Worm (Caenorhabditis elegans) whole organism, L4 larva: Measurements from ENCODE around the gene Y39B6A.7.

Experiments used
- ama-1 ChIP-seq: fragments of 150-350 bp; optimal IDR thresholded peaks from 2 replicates; lab custom pipeline; 2014; ENCODE audit warnings: inconsistent platforms, mixed read lengths
- dmd-8 ChIP-seq: fragments of 200-800 bp; sonication (Bioruptor generic); IDR thresholded peaks from 2 replicates; pipeline ENCODE4 v1.3.6; 2022; ENCODE audit warnings: missing genetic modification characterization, missing compliant biosample characterization
- dpl-1 ChIP-seq: fragments of 150-350 bp; optimal IDR thresholded peaks from 2 replicates; lab custom pipeline; 2014; ENCODE audit warnings: missing biosample characterization, missing genetic modification reagents, missing genetic modification characterization
- fkh-10 ChIP-seq: fragments of 150-350 bp; optimal IDR thresholded peaks from 2 replicates; lab custom pipeline; 2014; ENCODE audit warnings: missing biosample characterization, missing genetic modification reagents, missing genetic modification characterization
- nhr-11 ChIP-seq: fragments of 150-350 bp; optimal IDR thresholded peaks from 2 replicates; lab custom pipeline; 2014; ENCODE audit warnings: missing biosample characterization, missing genetic modification characterization
- pqm-1 ChIP-seq: sonication (generic microtip); optimal IDR thresholded peaks from 2 replicates; lab custom pipeline; 2017; ENCODE audit warnings: missing biosample characterization, missing genetic modification characterization
- zag-1 ChIP-seq: fragments of 150-350 bp; optimal IDR thresholded peaks from 2 replicates; lab custom pipeline; 2014; ENCODE audit warnings: missing biosample characterization, missing genetic modification characterization

- no peak for TF ChIP-seq dmd-8 (GFP tag; lab: Robert Waterston, UW)
- TF ChIP-seq nhr-11 = no peak
- no peak for TF ChIP-seq dpl-1 (GFP tag; lab: Kevin White, UChicago)
- TF ChIP-seq fkh-10 (GFP tag; lab: Kevin White, UChicago) = no peak
- TF ChIP-seq ama-1 = no peak
- peak; percentile 98 for TF ChIP-seq pqm-1 (tag; lab: Kevin White, UChicago)
- TF ChIP-seq zag-1 (tag; lab: Kevin White, UChicago) = no peak
These were observed 9.7 kb upstream of the Y39B6A.7 start, which contains the start of gene Y39B6A.5 for ce11 chrV:19158664-19159063.
